Worm (Caenorhabditis elegans) whole organism, L3 larva: ENCODE data around the gene T04A6.2.

Experiments
- R02D3.7 ChIP-seq: fragments of 150-350 bp; optimal IDR thresholded peaks from 2 replicates; lab custom pipeline; 2014; ENCODE audit warnings: missing biosample characterization, missing genetic modification characterization
- ZK546.5 ChIP-seq: sonication (generic microtip); optimal IDR thresholded peaks from 2 replicates; lab custom pipeline; 2017; ENCODE audit warnings: missing biosample characterization, missing genetic modification characterization
- aly-2 ChIP-seq: fragments of 150-350 bp; optimal IDR thresholded peaks from 2 replicates; lab custom pipeline; 2014; ENCODE audit warnings: missing biosample characterization, missing genetic modification characterization
- ama-1 ChIP-seq: fragments of 150-350 bp; optimal IDR thresholded peaks from 2 replicates; lab custom pipeline; 2018
- ceh-16 ChIP-seq: sonication (generic microtip); optimal IDR thresholded peaks from 2 replicates; lab custom pipeline; 2017; ENCODE audit warnings: missing biosample characterization, missing genetic modification characterization
- ceh-28 ChIP-seq: fragments of 150-350 bp; optimal IDR thresholded peaks from 2 replicates; lab custom pipeline; 2014; ENCODE audit warnings: missing biosample characterization, missing genetic modification reagents, missing genetic modification characterization
- ceh-82 ChIP-seq: fragments of 150-350 bp; optimal IDR thresholded peaks from 2 replicates; lab custom pipeline; 2014; ENCODE audit warnings: missing biosample characterization, missing genetic modification characterization
- ceh-9 ChIP-seq: sonication (generic microtip); optimal IDR thresholded peaks from 2 replicates; lab custom pipeline; 2018; ENCODE audit warnings: missing biosample characterization, missing genetic modification characterization
- daf-12 ChIP-seq: fragments of 150-350 bp; optimal IDR thresholded peaks from 2 replicates; lab custom pipeline; 2014; ENCODE audit warnings: missing biosample characterization, missing genetic modification reagents, missing genetic modification characterization
- egl-27 ChIP-seq: sonication (generic microtip); optimal IDR thresholded peaks from 4 replicates; lab custom pipeline; 2017; ENCODE audit warnings: missing biosample characterization, missing genetic modification reagents, missing genetic modification characterization
- elt-1 ChIP-seq: fragments of 150-350 bp; optimal IDR thresholded peaks from 2 replicates; lab custom pipeline; 2014; ENCODE audit warnings: missing biosample characterization, missing genetic modification characterization
- elt-2 ChIP-seq: sonication (generic microtip); optimal IDR thresholded peaks from 2 replicates; lab custom pipeline; 2016; ENCODE audit warnings: missing genetic modification reagents, mild to moderate bottlenecking, missing genetic modification characterization, missing compliant biosample characterization
- elt-3 ChIP-seq, 3 experiments: fragments of 150-350 bp in 1 of 3; sonication (generic microtip) in 2 of 3; optimal IDR thresholded peaks; 2 replicates in 2 of 3; 4 replicates in 1 of 3; lab custom pipeline; 2014 to 2017; ENCODE audit warnings: missing biosample characterization in 3 of 3, missing genetic modification characterization in 3 of 3
- fkh-10 ChIP-seq: sonication (generic microtip); optimal IDR thresholded peaks from 2 replicates; lab custom pipeline; 2017; ENCODE audit warnings: missing biosample characterization, missing genetic modification reagents, missing genetic modification characterization
- fkh-2 ChIP-seq: fragments of 150-350 bp; optimal IDR thresholded peaks from 2 replicates; lab custom pipeline; 2014; ENCODE audit warnings: missing biosample characterization, missing genetic modification reagents, missing genetic modification characterization
- fos-1 ChIP-seq: fragments of 150-350 bp; optimal IDR thresholded peaks from 2 replicates; lab custom pipeline; 2014; ENCODE audit warnings: missing biosample characterization, missing genetic modification characterization
- hmg-11 ChIP-seq: sonication (generic microtip); optimal IDR thresholded peaks from 2 replicates; lab custom pipeline; 2016; ENCODE audit warnings: missing genetic modification characterization, missing compliant biosample characterization
- lin-15B ChIP-seq: fragments of 150-350 bp; optimal IDR thresholded peaks from 2 replicates; lab custom pipeline; 2014; ENCODE audit warnings: missing biosample characterization, missing genetic modification characterization
- lin-39 ChIP-seq: fragments of 150-350 bp; optimal IDR thresholded peaks from 2 replicates; lab custom pipeline; 2018; ENCODE audit warnings: missing biosample characterization, missing genetic modification reagents, missing genetic modification characterization
- lsy-12 ChIP-seq: sonication (generic microtip); optimal IDR thresholded peaks from 2 replicates; lab custom pipeline; 2016; ENCODE audit warnings: mild to moderate bottlenecking, missing genetic modification characterization, missing compliant biosample characterization
- nfya-1 ChIP-seq: sonication (generic microtip); optimal IDR thresholded peaks from 2 replicates; lab custom pipeline; 2017; ENCODE audit warnings: missing genetic modification characterization, mild to moderate bottlenecking, missing compliant biosample characterization, antibody characterized with exemption, moderate library complexity; ENCODE audit not compliant: insufficient read depth
- nhr-12 ChIP-seq: fragments of 150-350 bp; optimal IDR thresholded peaks from 2 replicates; lab custom pipeline; 2014; ENCODE audit warnings: missing biosample characterization, missing genetic modification characterization
- nhr-23 ChIP-seq: fragments of 150-350 bp; optimal IDR thresholded peaks from 2 replicates; lab custom pipeline; 2014; ENCODE audit warnings: missing biosample characterization, missing genetic modification reagents, missing genetic modification characterization
- nhr-237 ChIP-seq: fragments of 150-350 bp; optimal IDR thresholded peaks from 2 replicates; lab custom pipeline; 2014; ENCODE audit warnings: missing biosample characterization, missing genetic modification characterization
- nhr-25 ChIP-seq: sonication (generic microtip); optimal IDR thresholded peaks from 2 replicates; lab custom pipeline; 2017; ENCODE audit warnings: missing biosample characterization, missing genetic modification characterization
- nhr-28 ChIP-seq: fragments of 150-350 bp; optimal IDR thresholded peaks from 2 replicates; lab custom pipeline; 2014; ENCODE audit warnings: missing biosample characterization, missing genetic modification characterization
- nhr-43 ChIP-seq: sonication (generic microtip); optimal IDR thresholded peaks from 2 replicates; lab custom pipeline; 2016; ENCODE audit warnings: mild to moderate bottlenecking, missing genetic modification characterization, missing compliant biosample characterization; ENCODE audit not compliant: poor library complexity, severe bottlenecking
- nhr-67 ChIP-seq: fragments of 150-350 bp; optimal IDR thresholded peaks from 2 replicates; lab custom pipeline; 2014; ENCODE audit warnings: missing biosample characterization, missing genetic modification characterization
- nhr-77 ChIP-seq: fragments of 150-350 bp; optimal IDR thresholded peaks from 2 replicates; lab custom pipeline; 2014; ENCODE audit warnings: missing biosample characterization, missing genetic modification characterization
- pqm-1 ChIP-seq: fragments of 150-350 bp; optimal IDR thresholded peaks from 2 replicates; lab custom pipeline; 2017; ENCODE audit warnings: missing biosample characterization, missing genetic modification characterization, inconsistent platforms
- sea-2 ChIP-seq: fragments of 150-350 bp; sonication (generic microtip); optimal IDR thresholded peaks from 4 replicates; lab custom pipeline; 2014; ENCODE audit warnings: missing biosample characterization, missing genetic modification reagents, missing genetic modification characterization
- skn-1 ChIP-seq: fragments of 150-350 bp; optimal IDR thresholded peaks from 2 replicates; lab custom pipeline; 2014; ENCODE audit warnings: missing biosample characterization, missing genetic modification characterization
- tbx-2 ChIP-seq: sonication (generic microtip); optimal IDR thresholded peaks from 2 replicates; lab custom pipeline; 2016; ENCODE audit warnings: mild to moderate bottlenecking, missing genetic modification characterization, missing compliant biosample characterization
- zag-1 ChIP-seq: fragments of 150-350 bp; optimal IDR thresholded peaks from 2 replicates; lab custom pipeline; 2014; ENCODE audit warnings: missing biosample characterization, missing genetic modification characterization
- ztf-4 ChIP-seq: fragments of 150-350 bp; optimal IDR thresholded peaks from 2 replicates; lab custom pipeline; 2014; ENCODE audit warnings: missing biosample characterization, missing genetic modification characterization

T04A6.2 gene

DNA sequence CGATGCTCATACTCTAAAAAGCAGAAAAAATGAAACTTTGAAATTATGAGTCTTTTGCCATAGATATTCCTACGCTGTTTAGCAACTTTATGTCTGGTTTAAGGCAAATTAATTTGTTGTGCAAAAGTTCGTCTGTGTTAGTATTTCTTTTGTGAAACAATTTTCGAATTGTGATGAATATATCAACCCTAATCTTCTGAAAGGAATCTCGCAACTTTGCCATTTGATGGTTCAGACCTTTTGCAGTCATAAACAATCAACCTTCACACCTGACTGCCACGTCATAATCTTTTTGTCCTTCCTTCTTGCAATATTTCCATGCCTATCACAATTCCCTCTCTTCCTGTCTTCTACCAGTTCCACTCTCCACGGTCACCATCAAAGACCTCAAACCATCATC, 5.2 kb downstream of the T04A6.2 start:
- no peak for TF ChIP-seq aly-2 (tag; lab: Kevin White, UChicago)
- TF ChIP-seq lin-39 (tag; lab: Kevin White, UChicago), result no peak
- no peak for TF ChIP-seq ceh-82 (tag; lab: Kevin White, UChicago)
- no peak for TF ChIP-seq fos-1
- no peak for TF ChIP-seq fkh-2 (tag; lab: Kevin White, UChicago)
- TF ChIP-seq nhr-77, result no peak
- TF ChIP-seq nhr-237 (tag; lab: Kevin White, UChicago), result no peak
- no peak for TF ChIP-seq lin-15B (tag; lab: Kevin White, UChicago)
- no peak for TF ChIP-seq elt-1 (tag; lab: Kevin White, UChicago)
- no peak for TF ChIP-seq sea-2 (GFP tag; lab: Kevin White, UChicago)
- TF ChIP-seq ztf-4 (tag; lab: Kevin White, UChicago), result no peak
- TF ChIP-seq nfya-1 (tag; lab: Kevin White, UChicago), result no peak
- TF ChIP-seq pqm-1, result no peak
- TF ChIP-seq zag-1 (tag; lab: Kevin White, UChicago), result no peak
- TF ChIP-seq hmg-11, result no peak
- TF ChIP-seq ama-1 (lab: Kevin White, UChicago), result no peak
- no peak for TF ChIP-seq ZK546.5 (tag; lab: Kevin White, UChicago)
- TF ChIP-seq nhr-28 (tag; lab: Kevin White, UChicago), result no peak
- TF ChIP-seq tbx-2 (tag; lab: Kevin White, UChicago), result no peak
- TF ChIP-seq, all 47 proteins: peak for 0

DNA sequence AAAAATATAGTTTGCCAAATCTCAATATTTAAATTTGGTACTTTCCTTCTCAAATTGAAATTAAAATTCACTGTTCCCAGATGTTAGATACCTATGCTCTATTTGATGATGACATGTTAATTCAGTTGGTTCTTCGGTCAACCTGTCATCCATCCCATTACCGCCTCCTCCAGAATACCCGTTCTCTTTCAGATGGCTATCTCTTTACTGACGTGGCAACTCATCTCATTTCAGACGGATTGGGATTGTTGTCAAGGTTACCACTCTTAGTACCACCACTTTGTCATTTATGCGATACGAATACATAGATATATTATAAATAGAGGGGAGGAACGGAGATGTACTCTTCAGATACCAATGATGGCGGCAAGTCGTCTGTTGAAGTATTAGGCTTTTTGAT, 6.7 kb downstream of the T04A6.2 start:
- TF ChIP-seq elt-2 (tag; lab: Kevin White, UChicago) (no peak), nhr-28 (tag; lab: Kevin White, UChicago) (no peak), ceh-9 (tag; lab: Kevin White, UChicago) (no peak), nhr-12 (tag; lab: Kevin White, UChicago) (no peak), nhr-43 (tag; lab: Kevin White, UChicago) (no peak), fkh-2 (tag; lab: Kevin White, UChicago) (no peak), fkh-10 (GFP tag; lab: Kevin White, UChicago) (no peak), ama-1 (lab: Kevin White, UChicago) (no peak), R02D3.7 (no peak), ceh-28 (tag; lab: Kevin White, UChicago) (no peak)

DNA sequence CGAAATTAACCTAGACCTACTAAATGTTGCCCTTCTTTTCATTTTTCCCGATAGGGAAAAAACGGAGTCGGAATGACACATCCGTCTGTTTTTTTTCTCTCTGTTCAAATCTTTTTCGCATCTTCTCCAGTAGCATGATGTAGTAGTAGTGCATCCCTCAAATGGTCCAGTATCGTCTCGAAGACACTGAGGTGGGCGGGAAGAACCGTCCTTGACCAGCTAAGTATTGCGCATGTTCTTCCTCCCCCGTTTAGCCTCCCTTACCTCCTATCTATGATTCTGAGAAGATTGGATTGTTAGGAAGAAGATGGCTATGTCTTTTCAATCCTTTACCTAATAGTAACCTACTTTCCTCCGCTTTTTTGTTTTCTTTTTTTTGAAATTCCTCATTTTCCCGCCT, 8.3 kb downstream of the T04A6.2 start:
- TF ChIP-seq elt-3 (tag; optimal IDR thresholded peaks at IDR 0.05; lab: Kevin White, UChicago), result peak in 1 of 3 experiments; percentile 64
- no peak for TF ChIP-seq nhr-67 (tag; lab: Kevin White, UChicago)
- no peak for TF ChIP-seq nhr-12 (tag; lab: Kevin White, UChicago)
- no peak for TF ChIP-seq sea-2 (GFP tag; lab: Kevin White, UChicago)
- TF ChIP-seq nhr-25, result peak; percentile 12
- TF ChIP-seq nhr-23 (tag; lab: Kevin White, UChicago), result peak; percentile 3
- no peak for TF ChIP-seq nhr-77
- TF ChIP-seq, all 47 proteins: peak for 3

DNA sequence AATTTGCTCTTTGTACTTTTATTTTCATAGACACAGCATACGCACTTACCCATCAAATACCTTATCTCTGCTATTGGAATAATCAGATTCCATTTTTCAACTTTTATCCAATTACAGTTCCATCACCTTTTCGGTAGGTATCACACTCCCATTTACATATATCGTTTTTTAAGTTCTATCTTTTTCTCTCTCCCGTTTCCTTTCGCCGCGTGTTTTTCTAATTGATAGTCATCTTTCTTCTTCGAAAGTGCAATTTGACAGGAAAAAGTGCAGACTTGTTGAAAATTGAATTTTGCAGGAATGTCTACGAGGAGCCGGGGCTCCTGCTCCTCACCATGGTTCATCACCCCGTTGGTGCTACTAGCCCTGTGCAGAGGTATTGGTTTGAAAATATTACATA, 10.5 kb downstream of the T04A6.2 start, which contains the start of gene fbn-1:
fbn-1 (plus strand) TSS at position 301 of the 400 bp plus-strand sequence.
- no peak for TF ChIP-seq nfya-1 (tag; lab: Kevin White, UChicago)
- no peak for TF ChIP-seq fos-1
- no peak for TF ChIP-seq lsy-12 (tag; lab: Kevin White, UChicago)
- TF ChIP-seq daf-12, result no peak

DNA sequence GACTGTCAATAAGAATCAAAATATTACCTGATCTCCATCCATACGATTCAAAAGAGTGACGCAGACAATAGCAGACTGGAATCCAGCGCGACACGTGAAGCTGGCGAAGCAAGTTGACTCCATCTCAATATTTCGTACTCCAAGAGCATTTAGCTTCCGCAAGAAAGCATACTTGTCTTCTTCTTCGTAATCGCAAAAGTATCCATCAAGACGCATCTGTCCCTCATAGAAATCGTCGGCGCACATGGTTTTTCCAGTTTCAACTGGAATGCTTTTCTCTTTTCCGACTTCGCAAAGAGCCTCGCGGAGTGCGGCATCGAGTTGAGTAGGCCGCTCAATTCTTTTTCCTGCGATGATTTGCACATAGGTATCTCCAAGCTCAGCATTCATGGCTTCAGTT, 26.7 kb downstream of the T04A6.2 start:
- no peak for TF ChIP-seq ceh-28 (tag; lab: Kevin White, UChicago)
- no peak for TF ChIP-seq ZK546.5 (tag; lab: Kevin White, UChicago)
- no peak for TF ChIP-seq ceh-16 (tag; lab: Kevin White, UChicago)
- no peak for TF ChIP-seq egl-27 (tag; lab: Kevin White, UChicago)
- no peak for TF ChIP-seq fos-1
- TF ChIP-seq ceh-82 (tag; lab: Kevin White, UChicago), result no peak
- no peak for TF ChIP-seq elt-1 (tag; lab: Kevin White, UChicago)
- TF ChIP-seq fkh-2 (tag; lab: Kevin White, UChicago), result no peak
- no peak for TF ChIP-seq lin-39 (tag; lab: Kevin White, UChicago)
- TF ChIP-seq nhr-12 (tag; lab: Kevin White, UChicago), result no peak
- TF ChIP-seq fkh-10 (GFP tag; lab: Kevin White, UChicago), result no peak
- TF ChIP-seq skn-1 (tag; lab: Kevin White, UChicago), result no peak
